Fruit fly (Drosophila melanogaster) S2 (cell line): Measurements from ENCODE around the gene pug.

Experiments used
- CG8478 ChIP-seq: fragments of >200 bp; optimal IDR thresholded peaks from 2 replicates; lab custom pipeline; 2018
- CTCF ChIP-seq, 2 experiments: fragments of >200 bp; optimal IDR thresholded peaks; 2 replicates each; lab custom pipeline; 2018

DNA sequence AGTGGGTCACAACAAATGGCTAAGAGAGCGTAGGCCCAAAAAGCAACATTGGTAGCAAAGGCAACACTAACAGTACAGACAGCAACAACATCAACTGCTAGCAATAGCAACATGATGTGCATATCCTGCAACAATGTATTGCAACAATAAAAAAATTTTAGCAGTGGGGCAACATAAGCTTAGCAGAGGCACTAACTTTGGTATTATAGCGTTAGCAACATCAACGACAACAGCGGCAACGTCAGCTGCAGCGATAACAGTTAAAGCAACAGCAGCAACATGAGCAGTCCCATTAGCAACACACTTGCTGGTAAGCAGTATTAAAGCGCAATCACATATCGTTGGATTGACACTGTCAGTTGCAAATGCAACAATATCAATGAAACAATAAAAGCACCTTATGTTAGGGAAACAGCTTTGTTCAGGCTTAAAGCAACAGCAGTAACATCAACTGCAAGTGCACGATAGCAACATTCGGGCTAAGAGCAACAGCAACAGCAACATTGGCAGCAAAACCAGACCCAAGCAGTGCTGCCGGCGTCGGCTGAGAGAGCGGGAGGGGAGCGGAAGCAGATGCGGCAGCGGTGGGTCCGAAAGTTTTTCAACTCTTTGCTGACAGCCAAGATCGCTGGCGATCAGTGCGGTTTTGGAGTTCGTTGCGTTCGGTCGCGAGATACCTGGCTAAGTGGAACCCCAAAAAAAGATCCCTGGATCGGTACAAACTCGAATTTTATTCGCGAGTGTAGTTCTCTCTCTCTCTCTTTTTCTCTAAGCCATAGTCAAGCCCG lies 9.8 kb upstream of the pug start, which contains the start of gene Skel:
- TF ChIP-seq CTCF (optimal IDR thresholded peaks at IDR 0.05; lab: Kevin White, UChicago) (no peak), CG8478 (lab: Kevin White, UChicago) (no peak)
